Worm (Caenorhabditis elegans): Measurements from ENCODE around the gene nhr-251.

- TF ChIP-seq nhr-120 (GFP tag; IDR thresholded peaks at IDR 0.05) (no peak), somi-1 (GFP tag; optimal IDR thresholded peaks at IDR 0.05) (no peak)
Observed at ce11 chrV:587818-588217, 12.5 kb upstream of the nhr-251 start, which contains the start of gene K06H6.1.
